Worm (Caenorhabditis elegans): Measurements from ENCODE around the gene T19H5.6.
A peak's percentile ranks its signal among the peaks of the same experiment; 100 is the strongest.

The T19H5.6 gene

DNA sequence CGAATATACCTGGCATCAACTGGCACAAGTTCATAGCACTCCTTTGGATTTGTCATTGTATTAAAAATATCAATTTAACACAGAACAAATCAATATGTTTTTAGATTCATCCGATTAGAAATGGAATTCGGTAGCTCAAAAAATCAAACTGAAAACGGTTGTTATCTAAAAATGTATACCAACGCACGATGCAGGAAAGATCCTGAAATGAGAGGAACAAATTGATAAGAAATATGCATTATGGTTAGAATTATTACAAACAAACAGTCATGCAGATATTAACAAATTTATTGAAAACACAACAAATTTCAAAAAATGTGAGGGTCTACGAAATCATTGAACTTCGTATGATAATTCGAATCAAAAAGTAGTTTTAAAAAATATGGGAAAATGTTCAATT, at the start of gene T19H5.6:
TSS of gene T19H5.6 (minus strand) at position 195 of the 400 bp plus-strand sequence.
- TF ChIP-seq attf-4 (tag; optimal IDR thresholded peaks at IDR 0.05): no peak
- TF ChIP-seq nhr-28 (tag; optimal IDR thresholded peaks at IDR 0.05): peak; percentile 40
- TF ChIP-seq daf-16 (GFP tag; optimal IDR thresholded peaks at IDR 0.05): no peak
- TF ChIP-seq daf-16 (tag; optimal IDR thresholded peaks at IDR 0.05): peak; percentile 72
- peak; percentile 88 for TF ChIP-seq pqm-1 (tag; optimal IDR thresholded peaks at IDR 0.05)

DNA sequence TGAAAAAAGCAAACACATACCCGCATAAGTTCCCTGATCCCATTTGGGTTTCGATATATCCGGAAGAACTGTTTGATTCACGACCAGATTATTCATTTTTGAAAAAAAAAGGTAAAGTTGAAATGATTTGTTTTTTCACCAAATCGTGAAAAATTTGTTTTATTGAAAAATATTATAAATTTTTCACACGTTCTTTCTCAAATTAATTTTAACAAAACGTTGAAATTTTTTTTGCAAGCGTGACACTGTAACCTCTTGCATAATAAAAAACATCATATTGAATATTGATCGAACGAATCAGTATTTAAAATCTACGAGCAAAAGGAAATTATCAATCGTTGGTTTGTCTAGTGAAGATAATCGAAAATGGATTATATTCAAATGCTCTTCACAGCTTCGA, 48.8 kb upstream of the T19H5.6 start, which contains the start of the genes sfxn-1.1 and AH6.3:
TSS of gene sfxn-1.1 (minus strand) at position 101 of the 400 bp plus-strand sequence.
TSS of gene AH6.3 (plus strand) at position 275 of the 400 bp plus-strand sequence.
- TF ChIP-seq madf-5 (GFP tag; IDR thresholded peaks at IDR 0.05) (no peak), F10B5.3 (tag; optimal IDR thresholded peaks at IDR 0.05) (no peak), ceh-20 (GFP tag; IDR thresholded peaks at IDR 0.05) (no peak), F26F4.8 (GFP tag; conservative IDR thresholded peaks at IDR 0.05) (no peak), fkh-10 (GFP tag; optimal IDR thresholded peaks at IDR 0.05) (no peak), hlh-11 (tag; optimal IDR thresholded peaks at IDR 0.05) (no peak), daf-12 (tag; optimal IDR thresholded peaks at IDR 0.05) (no peak), Y75B8A.6 (GFP tag; IDR thresholded peaks at IDR 0.05) (no peak), jun-1 (tag; optimal IDR thresholded peaks at IDR 0.05) (no peak), hif-1 (tag; optimal IDR thresholded peaks at IDR 0.05) (no peak), lin-39 (tag; optimal IDR thresholded peaks at IDR 0.05) (no peak), spr-1 (tag; optimal IDR thresholded peaks at IDR 0.05) (no peak)

DNA sequence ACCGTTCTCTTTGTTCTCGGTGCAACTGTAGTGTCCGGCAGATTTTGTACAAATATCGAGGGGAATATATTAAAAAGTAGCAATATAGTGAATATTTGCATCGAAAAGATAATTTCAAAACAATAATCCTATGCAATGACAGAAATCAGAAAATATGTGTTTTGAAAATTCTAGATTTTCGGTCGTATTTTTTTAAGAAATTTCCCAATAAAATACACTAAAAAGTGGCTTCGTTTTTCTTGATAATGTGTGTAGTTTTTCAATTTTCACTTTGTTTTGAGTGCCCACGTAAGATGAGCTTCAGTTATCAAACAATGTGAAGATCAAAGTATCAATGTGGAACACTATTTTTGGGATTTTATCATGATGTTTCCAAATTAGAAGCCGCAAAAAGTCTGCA, 46.8 kb upstream of the T19H5.6 start, which contains the start of gene gcy-1:
TSS of gene gcy-1 (minus strand) at position 101 of the 400 bp plus-strand sequence.
- TF ChIP-seq Y75B8A.6 (GFP tag; IDR thresholded peaks at IDR 0.05): no peak
- no peak for TF ChIP-seq dmd-8 (GFP tag; IDR thresholded peaks at IDR 0.05)
- no peak for TF ChIP-seq daf-19 (GFP tag; conservative IDR thresholded peaks at IDR 0.05)
- TF ChIP-seq aly-2 (tag; optimal IDR thresholded peaks at IDR 0.05): no peak

DNA sequence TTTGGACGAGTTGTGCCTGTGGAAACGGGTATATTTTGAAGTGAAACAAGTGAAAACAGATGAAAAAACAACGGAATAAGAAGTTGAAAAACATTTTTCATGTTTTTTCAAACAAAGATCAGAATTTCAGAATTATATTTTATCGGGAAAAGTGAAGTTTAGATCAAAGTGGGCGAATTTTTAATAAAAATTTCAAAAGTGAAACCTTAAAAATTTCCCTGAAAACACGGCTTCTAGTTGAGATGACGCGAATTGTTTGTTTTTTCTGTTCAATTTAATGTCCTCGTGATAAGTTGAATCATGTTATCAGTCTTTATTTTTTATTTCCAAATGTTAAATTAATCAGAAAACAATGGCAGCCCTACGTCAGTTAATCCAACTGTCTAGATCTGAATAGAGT, 37.2 kb upstream of the T19H5.6 start, which contains the start of gene gcy-3:
TSS of gene gcy-3 (minus strand) at position 101 of the 400 bp plus-strand sequence.
- TF ChIP-seq zfp-3 (GFP tag; conservative IDR thresholded peaks at IDR 0.05): no peak
- TF ChIP-seq F26F4.8 (GFP tag; conservative IDR thresholded peaks at IDR 0.05): no peak
- TF ChIP-seq Y48G9A.11 (GFP tag; IDR thresholded peaks at IDR 0.05): no peak
- peak in 1 of 2 experiments; percentile 35 for TF ChIP-seq unc-62 (GFP tag; optimal IDR thresholded peaks at IDR 0.05 in 1 of 2)
- TF ChIP-seq unc-62 (tag; optimal IDR thresholded peaks at IDR 0.05): no peak

DNA sequence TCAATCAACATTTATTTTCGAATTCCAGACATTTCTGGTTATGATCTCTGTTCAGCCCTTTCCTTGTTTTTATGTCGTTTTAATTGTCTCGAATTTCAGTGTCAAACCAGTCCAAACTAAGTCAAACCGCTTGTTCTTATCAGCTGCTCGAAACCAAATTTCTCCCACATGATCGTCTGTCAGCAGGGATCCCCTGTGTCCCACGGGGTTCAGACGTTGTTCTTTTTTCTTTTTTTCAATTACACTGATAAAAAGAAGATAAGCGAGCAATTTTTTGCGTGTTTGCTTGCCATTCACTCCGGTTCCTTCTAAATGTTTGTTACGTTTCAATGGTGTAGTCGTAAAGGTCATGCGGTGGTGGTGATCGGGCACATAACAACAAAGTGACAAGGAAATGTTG, 31.9 kb upstream of the T19H5.6 start:
- TF ChIP-seq hlh-30 (tag; optimal IDR thresholded peaks at IDR 0.05; ENCODE audit: insufficient read depth) (peak; percentile 85), pha-4 (GFP tag; IDR thresholded peaks at IDR 0.05) (no peak), pha-4 (tag; optimal IDR thresholded peaks at IDR 0.05) (no peak), mxl-2 (GFP tag; conservative IDR thresholded peaks at IDR 0.05) (no peak), mxl-3 (GFP tag; optimal IDR thresholded peaks at IDR 0.05) (no peak), nhr-102 (tag; optimal IDR thresholded peaks at IDR 0.05) (peak; percentile 63), pqm-1 (tag; optimal IDR thresholded peaks at IDR 0.05) (peak; percentile 23), nhr-28 (tag; optimal IDR thresholded peaks at IDR 0.05) (peak; percentile 71), unc-62 (GFP tag; optimal IDR thresholded peaks at IDR 0.05 in 1 of 2) (peak in 1 of 2 experiments; percentile 55), unc-62 (tag; optimal IDR thresholded peaks at IDR 0.05) (no peak), nhr-11 (tag; optimal IDR thresholded peaks at IDR 0.05) (peak; percentile 72), aha-1 (tag) (peak; percentile 35), daf-16 (GFP tag; optimal IDR thresholded peaks at IDR 0.05) (no peak), daf-16 (tag; optimal IDR thresholded peaks at IDR 0.05) (peak; percentile 83), daf-12 (tag; optimal IDR thresholded peaks at IDR 0.05) (no peak), php-3 (GFP tag; IDR thresholded peaks at IDR 0.05) (peak; percentile 74), mdt-29 (GFP tag; IDR thresholded peaks at IDR 0.05) (peak; percentile 61; the same call in 1 of the 2 replicates), ceh-82 (tag; optimal IDR thresholded peaks at IDR 0.05) (no peak), dmd-6 (GFP tag; IDR thresholded peaks at IDR 0.05) (peak; percentile 91), nhr-77 (tag; optimal IDR thresholded peaks at IDR 0.05) (peak; percentile 68), lim-7 (GFP tag; IDR thresholded peaks at IDR 0.05) (no peak), ceh-20 (GFP tag; IDR thresholded peaks at IDR 0.05) (no peak), saeg-2 (GFP tag; IDR thresholded peaks at IDR 0.05) (0 out of 2 replicates have a peak, but pooled peaks have one; percentile 30), zag-1 (tag; optimal IDR thresholded peaks at IDR 0.05) (no peak), lin-13 (GFP tag; optimal IDR thresholded peaks at IDR 0.05) (no peak), T20F7.1 (GFP tag; optimal IDR thresholded peaks at IDR 0.05) (peak; percentile 12), ZK337.2 (GFP tag; IDR thresholded peaks at IDR 0.05) (no peak), zfp-3 (GFP tag; conservative IDR thresholded peaks at IDR 0.05) (no peak), nhr-48 (tag; optimal IDR thresholded peaks at IDR 0.05) (peak; percentile 66)

Data from whole organism, L4 larva.